Worm (Caenorhabditis elegans) whole organism, L4 larva: ENCODE results near the gene nhr-133.

ENCODE experiments used
- ZK546.5 ChIP-seq, 2 experiments: sonication (generic microtip); optimal IDR thresholded peaks; 2 replicates each; lab custom pipeline; 2017; ENCODE audit warnings: missing biosample characterization in 2 of 2, missing genetic modification characterization in 2 of 2
- egl-27 ChIP-seq: sonication (generic microtip); optimal IDR thresholded peaks from 3 replicates; lab custom pipeline; 2017; ENCODE audit warnings: missing biosample characterization, missing genetic modification reagents, missing genetic modification characterization
- nhr-102 ChIP-seq: sonication (generic microtip); optimal IDR thresholded peaks from 2 replicates; lab custom pipeline; 2016; ENCODE audit warnings: mild to moderate bottlenecking, missing genetic modification characterization, moderate library complexity, missing compliant biosample characterization
- nhr-237 ChIP-seq: sonication (generic microtip); optimal IDR thresholded peaks from 2 replicates; lab custom pipeline; 2017; ENCODE audit warnings: missing biosample characterization, missing genetic modification characterization
- zfp-2 ChIP-seq: sonication (generic microtip); optimal IDR thresholded peaks from 2 replicates; lab custom pipeline; 2016; ENCODE audit warnings: mild to moderate bottlenecking, missing genetic modification characterization, missing compliant biosample characterization
- ztf-11 ChIP-seq: fragments of 150-350 bp; optimal IDR thresholded peaks from 2 replicates; lab custom pipeline; 2014; ENCODE audit warnings: missing biosample characterization, missing genetic modification characterization
- ztf-7 ChIP-seq: fragments of 150-350 bp; optimal IDR thresholded peaks from 2 replicates; lab custom pipeline; 2014; ENCODE audit warnings: missing biosample characterization, missing genetic modification characterization

DNA sequence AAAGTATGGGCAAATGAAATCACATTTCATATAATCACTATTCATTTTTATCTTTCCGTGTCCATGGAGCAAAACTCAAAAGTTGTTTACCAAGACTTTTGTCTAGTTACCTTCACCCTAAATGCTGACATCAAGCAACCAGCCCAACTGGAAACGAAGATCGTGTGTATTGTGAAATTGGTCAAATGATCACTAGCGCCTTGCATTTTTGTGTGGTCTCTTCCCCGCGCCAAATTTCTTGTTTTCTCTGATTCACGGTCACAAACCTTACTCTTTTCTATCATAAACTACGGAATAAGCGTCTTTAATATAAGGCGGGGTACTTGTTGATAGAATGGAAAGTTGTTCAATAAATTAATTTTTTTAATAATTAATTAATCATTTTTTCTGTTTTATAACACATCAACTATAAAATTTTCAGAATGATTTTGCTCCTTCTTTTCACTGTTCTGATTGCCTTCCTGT is 38.2 kb upstream of the nhr-133 start, which contains the start of gene cyp-33C7:
- TF ChIP-seq ztf-7 (tag; lab: Kevin White, UChicago) (peak; percentile 9), nhr-102 (tag; lab: Kevin White, UChicago) (peak; percentile 82), nhr-237 (tag; lab: Kevin White, UChicago) (no peak), ZK546.5 (tag; optimal IDR thresholded peaks at IDR 0.05; lab: Kevin White, UChicago) (no peak), egl-27 (tag; lab: Kevin White, UChicago) (no peak), zfp-2 (tag; lab: Kevin White, UChicago) (no peak), ztf-11 (tag; lab: Kevin White, UChicago) (no peak)
